Worm (Caenorhabditis elegans): Measurements from ENCODE around the gene F18A11.3.

F18A11.3 gene

DNA sequence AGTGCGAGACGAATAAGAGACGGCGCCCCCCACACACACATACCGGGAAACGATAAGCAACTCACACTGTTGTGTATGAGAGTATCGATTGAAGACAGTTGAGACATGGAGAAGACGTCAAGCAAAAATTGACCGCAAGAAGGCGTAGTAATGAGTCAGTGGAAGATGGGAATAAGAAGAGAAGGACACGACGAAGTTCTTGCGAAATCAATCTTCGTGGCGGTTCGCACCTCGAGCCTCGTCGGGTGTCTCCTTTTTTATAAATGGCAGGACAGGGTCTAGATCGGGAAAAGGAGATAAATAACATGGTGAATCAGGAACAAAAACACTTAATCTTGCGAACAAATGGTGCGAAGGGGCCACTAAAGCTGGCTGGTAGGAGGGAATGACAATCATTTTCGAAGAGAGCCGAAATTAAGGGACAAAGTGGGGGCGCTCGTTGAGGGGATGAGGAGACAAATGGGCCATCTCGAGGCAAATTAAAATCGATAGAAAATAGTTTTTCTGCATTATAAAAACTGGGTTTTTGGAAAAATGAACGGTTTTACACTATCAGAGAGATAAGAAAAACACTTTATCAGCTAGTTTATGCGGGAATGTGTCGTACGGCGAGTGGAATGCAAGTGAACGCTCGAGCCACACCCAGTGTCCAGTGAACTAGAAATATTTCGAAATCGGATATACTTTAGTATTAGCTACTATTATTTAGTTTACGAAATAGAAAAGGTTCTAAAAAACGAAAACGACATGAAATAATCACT, 7.2 kb downstream of the F18A11.3 start:
- TF ChIP-seq ztf-7 (tag; optimal IDR thresholded peaks at IDR 0.05) (no peak), hlh-30 (tag; optimal IDR thresholded peaks at IDR 0.05; ENCODE audit: insufficient read depth) (no peak), skn-1 (tag; optimal IDR thresholded peaks at IDR 0.05) (no peak), egl-43 (GFP tag; IDR thresholded peaks at IDR 0.05) (peak; percentile 19; the same call in 1 of the 2 replicates), lsy-2 (tag; optimal IDR thresholded peaks at IDR 0.05) (no peak), R02D3.7 (tag; optimal IDR thresholded peaks at IDR 0.05) (no peak), nhr-28 (tag; optimal IDR thresholded peaks at IDR 0.05) (peak; percentile 33), ctbp-1 (GFP tag; IDR thresholded peaks at IDR 0.05) (no peak), unc-62 (GFP tag; optimal IDR thresholded peaks at IDR 0.05 in 1 of 2) (peak in 1 of 2 experiments; percentile 30), unc-62 (tag; optimal IDR thresholded peaks at IDR 0.05) (no peak), nhr-77 (tag; optimal IDR thresholded peaks at IDR 0.05) (no peak), zag-1 (tag; optimal IDR thresholded peaks at IDR 0.05) (no peak), daf-16 (GFP tag; optimal IDR thresholded peaks at IDR 0.05) (no peak), daf-16 (tag; optimal IDR thresholded peaks at IDR 0.05) (peak; percentile 33), zip-2 (tag; optimal IDR thresholded peaks at IDR 0.05) (no peak), nhr-11 (tag; optimal IDR thresholded peaks at IDR 0.05) (no peak), unc-39 (tag; optimal IDR thresholded peaks at IDR 0.05) (no peak), egl-27 (tag; optimal IDR thresholded peaks at IDR 0.05) (no peak), spr-1 (tag; optimal IDR thresholded peaks at IDR 0.05) (no peak), T26A8.4 (GFP tag; IDR thresholded peaks at IDR 0.05) (no peak), Y5F2A.4 (GFP tag; optimal IDR thresholded peaks at IDR 0.05) (no peak), daf-8 (GFP tag; IDR thresholded peaks at IDR 0.05) (no peak), hlh-11 (tag; optimal IDR thresholded peaks at IDR 0.05) (peak; percentile 6), nhr-42 (GFP tag; IDR thresholded peaks at IDR 0.05) (no peak), ceh-82 (tag; optimal IDR thresholded peaks at IDR 0.05) (no peak), aha-1 (tag) (peak; percentile 94), pqm-1 (tag; optimal IDR thresholded peaks at IDR 0.05) (peak; percentile 52), nhr-6 (tag; optimal IDR thresholded peaks at IDR 0.05) (no peak), ceh-28 (tag; optimal IDR thresholded peaks at IDR 0.05) (peak; percentile 4), nhr-76 (tag; optimal IDR thresholded peaks at IDR 0.05) (no peak), mdt-29 (GFP tag; IDR thresholded peaks at IDR 0.05) (no peak), attf-4 (tag; optimal IDR thresholded peaks at IDR 0.05) (no peak), lin-29 (GFP tag; IDR thresholded peaks at IDR 0.05) (no peak), hmg-1.1 (GFP tag; IDR thresholded peaks at IDR 0.05) (no peak), dmd-8 (GFP tag; IDR thresholded peaks at IDR 0.05) (no peak), ZK337.2 (GFP tag; IDR thresholded peaks at IDR 0.05) (no peak), lin-13 (GFP tag; optimal IDR thresholded peaks at IDR 0.05) (no peak), spr-3 (GFP tag; optimal IDR thresholded peaks at IDR 0.05) (no peak), ceh-32 (tag; optimal IDR thresholded peaks at IDR 0.05; ENCODE audit: poor library complexity) (no peak)

DNA sequence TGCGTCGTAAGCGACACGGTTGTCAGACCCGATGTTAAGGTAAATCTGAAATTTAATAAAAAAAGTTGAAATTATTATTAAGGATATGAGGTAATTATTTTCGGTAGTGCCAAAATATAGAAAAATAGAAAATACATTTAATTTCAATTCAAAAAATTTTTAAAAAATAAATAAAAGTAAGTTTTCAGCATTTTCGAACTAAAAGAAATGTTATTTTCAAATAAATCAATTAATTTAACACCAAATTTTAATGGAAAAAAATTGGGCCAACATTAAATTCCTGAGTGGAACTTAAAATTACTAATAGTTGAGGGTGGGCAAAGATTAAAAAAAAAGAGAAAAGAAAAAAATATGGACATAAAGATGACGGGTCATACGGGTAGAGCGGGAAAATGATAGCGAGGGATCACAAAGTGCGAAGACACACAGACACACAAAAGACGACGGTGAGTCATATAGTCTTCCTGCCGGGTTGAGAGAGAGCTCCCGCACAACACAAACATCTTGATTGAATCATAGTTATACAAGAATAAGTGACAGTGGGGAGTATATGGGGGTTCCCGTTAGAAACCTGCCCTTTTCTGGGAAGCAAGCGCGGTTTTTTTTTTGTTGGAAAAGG, 10.7 kb downstream of the F18A11.3 start, which contains the start of gene max-2:
Gene max-2 (minus strand): TSS at position 51 of the 619 bp plus-strand sequence.
- TF ChIP-seq spr-1 (tag; optimal IDR thresholded peaks at IDR 0.05) (no peak), dmd-9 (GFP tag; IDR thresholded peaks at IDR 0.05) (no peak), hlh-30 (tag; optimal IDR thresholded peaks at IDR 0.05; ENCODE audit: insufficient read depth) (peak; percentile 21), nhr-6 (tag; optimal IDR thresholded peaks at IDR 0.05) (peak; percentile 64), Y105C5A.15 (GFP tag; IDR thresholded peaks at IDR 0.05) (no peak), D1046.2 (GFP tag; IDR thresholded peaks at IDR 0.05) (no peak), zip-11 (GFP tag; IDR thresholded peaks at IDR 0.05) (no peak), ceh-28 (tag; optimal IDR thresholded peaks at IDR 0.05) (no peak), pha-4 (GFP tag; IDR thresholded peaks at IDR 0.05) (no peak), pha-4 (tag; optimal IDR thresholded peaks at IDR 0.05) (peak; percentile 27), nhr-102 (tag; optimal IDR thresholded peaks at IDR 0.05) (no peak), madf-5 (GFP tag; IDR thresholded peaks at IDR 0.05) (no peak), sdz-12 (GFP tag; optimal IDR thresholded peaks at IDR 0.05) (no peak), F49E8.2 (tag; optimal IDR thresholded peaks at IDR 0.05; ENCODE audit: borderline replicate concordance) (no peak), nhr-11 (tag; optimal IDR thresholded peaks at IDR 0.05) (no peak), php-3 (GFP tag; IDR thresholded peaks at IDR 0.05) (no peak), fos-1 (tag; optimal IDR thresholded peaks at IDR 0.05) (no peak), Y75B8A.6 (GFP tag; IDR thresholded peaks at IDR 0.05) (no peak), nhr-237 (tag; optimal IDR thresholded peaks at IDR 0.05) (no peak), hlh-11 (tag; optimal IDR thresholded peaks at IDR 0.05) (peak; percentile 33)

Data from whole organism, L4 larva.